Worm (Caenorhabditis elegans) whole organism, L1 larva: ENCODE data around the gene Y17G7B.23.

Experiments
- C16A3.4 ChIP-seq: fragments of 150-350 bp; optimal IDR thresholded peaks from 2 replicates; lab custom pipeline; 2014; ENCODE audit warnings: missing biosample characterization, missing genetic modification characterization
- Y116A8C.19 ChIP-seq: sonication (generic microtip); optimal IDR thresholded peaks from 2 replicates; lab custom pipeline; 2016; ENCODE audit warnings: missing compliant biosample characterization, missing genetic modification characterization, borderline replicate concordance
- aly-2 ChIP-seq: fragments of 150-350 bp; optimal IDR thresholded peaks from 2 replicates; lab custom pipeline; 2014; ENCODE audit warnings: missing biosample characterization, missing genetic modification characterization
- ama-1 ChIP-seq: fragments of 150-350 bp; optimal IDR thresholded peaks from 2 replicates; lab custom pipeline; 2014
- blmp-1 ChIP-seq: fragments of 150-350 bp; optimal IDR thresholded peaks from 2 replicates; lab custom pipeline; 2014; ENCODE audit warnings: missing biosample characterization, missing genetic modification characterization
- ceh-63 ChIP-seq: fragments of 200-800 bp; sonication (Bioruptor generic); optimal IDR thresholded peaks from 2 replicates; lab custom pipeline; 2018; ENCODE audit warnings: mild to moderate bottlenecking, missing genetic modification characterization, missing compliant biosample characterization
- ceh-8 ChIP-seq: fragments of 200-800 bp; sonication (Bioruptor generic); optimal IDR thresholded peaks from 2 replicates; lab custom pipeline; 2018; ENCODE audit warnings: mild to moderate bottlenecking, missing genetic modification characterization, moderate library complexity, missing compliant biosample characterization
- ceh-82 ChIP-seq, 3 experiments: fragments of 150-350 bp in 1 of 3; sonication (generic microtip) in 2 of 3; optimal IDR thresholded peaks; 2 replicates each; lab custom pipeline; 2014 to 2017; ENCODE audit warnings: missing biosample characterization in 3 of 3, missing genetic modification characterization in 3 of 3
- ceh-88 ChIP-seq: fragments of 200-800 bp; sonication (Bioruptor generic); IDR thresholded peaks from 2 replicates; pipeline ENCODE4 v1.3.6; 2022; ENCODE audit warnings: missing genetic modification characterization, missing compliant biosample characterization
- ceh-90 ChIP-seq: sonication (generic microtip); optimal IDR thresholded peaks from 2 replicates; lab custom pipeline; 2016; ENCODE audit warnings: missing genetic modification characterization, missing compliant biosample characterization
- ces-1 ChIP-seq: fragments of 150-350 bp; optimal IDR thresholded peaks from 2 replicates; lab custom pipeline; 2014; ENCODE audit warnings: missing biosample characterization, missing genetic modification reagents, missing genetic modification characterization
- efl-3 ChIP-seq: fragments of 200-800 bp; sonication (Bioruptor generic); optimal IDR thresholded peaks from 2 replicates; lab custom pipeline; 2018; ENCODE audit warnings: mild to moderate bottlenecking, missing genetic modification characterization, missing compliant biosample characterization
- egl-27 ChIP-seq, 2 experiments: fragments of 150-350 bp in 1 of 2; sonication (generic microtip); optimal IDR thresholded peaks; 3 replicates each; lab custom pipeline; 2017 to 2018; ENCODE audit warnings: missing biosample characterization in 2 of 2, missing genetic modification characterization in 2 of 2, missing genetic modification reagents in 2 of 2
- elt-2 ChIP-seq: sonication (generic microtip); optimal IDR thresholded peaks from 2 replicates; lab custom pipeline; 2016; ENCODE audit warnings: missing genetic modification characterization, mild to moderate bottlenecking, inconsistent platforms, missing compliant biosample characterization, missing genetic modification reagents
- elt-3 ChIP-seq, 6 experiments: fragments of 150-350 bp in 1 of 6; sonication (generic microtip); optimal IDR thresholded peaks; 2 replicates each; lab custom pipeline; 2017 to 2018; ENCODE audit warnings: missing biosample characterization in 6 of 6, missing genetic modification characterization in 6 of 6, inconsistent platforms in 1 of 6
- fkh-10 ChIP-seq: sonication (generic microtip); optimal IDR thresholded peaks from 2 replicates; lab custom pipeline; 2017; ENCODE audit warnings: missing biosample characterization, missing genetic modification reagents, missing genetic modification characterization
- fkh-8 ChIP-seq: sonication (generic microtip); optimal IDR thresholded peaks from 2 replicates; lab custom pipeline; 2016; ENCODE audit warnings: mild to moderate bottlenecking, missing genetic modification characterization, missing compliant biosample characterization
- fos-1 ChIP-seq: fragments of 150-350 bp; optimal IDR thresholded peaks from 2 replicates; lab custom pipeline; 2014; ENCODE audit warnings: missing biosample characterization, missing genetic modification characterization
- grh-1 ChIP-seq: fragments of 200-800 bp; sonication (Bioruptor generic); IDR thresholded peaks from 2 replicates; pipeline ENCODE4 v1.3.6; 2022; ENCODE audit warnings: missing genetic modification reagents, missing genetic modification characterization, missing compliant biosample characterization
- hpl-2 ChIP-seq: fragments of 150-350 bp; optimal IDR thresholded peaks from 2 replicates; lab custom pipeline; 2014; ENCODE audit warnings: missing biosample characterization, missing genetic modification reagents, missing genetic modification characterization
- isw-1 ChIP-seq: fragments of 200-800 bp; sonication (Bioruptor generic); IDR thresholded peaks from 2 replicates; pipeline ENCODE4 v1.3.6; 2022; ENCODE audit warnings: missing genetic modification characterization, missing compliant biosample characterization
- jun-1 ChIP-seq: fragments of 150-350 bp; optimal IDR thresholded peaks from 2 replicates; lab custom pipeline; 2014; ENCODE audit warnings: missing biosample characterization, missing genetic modification reagents, missing genetic modification characterization
- lin-13 ChIP-seq: fragments of 150-350 bp; optimal IDR thresholded peaks from 2 replicates; lab custom pipeline; 2014; ENCODE audit warnings: missing biosample characterization, missing genetic modification reagents, missing genetic modification characterization
- lin-14 ChIP-seq: fragments of 200-800 bp; sonication (Bioruptor generic); optimal IDR thresholded peaks from 2 replicates; lab custom pipeline; 2018; ENCODE audit warnings: mild to moderate bottlenecking, missing genetic modification characterization, moderate library complexity, missing compliant biosample characterization
- lin-35 ChIP-seq, 2 experiments: fragments of 150-350 bp; optimal IDR thresholded peaks; 2 replicates each; lab custom pipeline; 2014; ENCODE audit warnings: missing biosample characterization in 2 of 2, missing genetic modification characterization in 2 of 2, missing genetic modification reagents in 2 of 2
- lin-39 ChIP-seq: fragments of 150-350 bp; optimal IDR thresholded peaks from 2 replicates; lab custom pipeline; 2014; ENCODE audit warnings: missing biosample characterization, missing genetic modification reagents, missing genetic modification characterization
- lir-3 ChIP-seq: sonication (generic microtip); optimal IDR thresholded peaks from 2 replicates; lab custom pipeline; 2016; ENCODE audit warnings: mild to moderate bottlenecking, missing genetic modification characterization, moderate library complexity, missing compliant biosample characterization; ENCODE audit not compliant: poor library complexity
- lsy-2 ChIP-seq, 2 experiments: fragments of 150-350 bp; optimal IDR thresholded peaks; 2 replicates each; lab custom pipeline; 2014; ENCODE audit warnings: missing biosample characterization in 2 of 2, missing genetic modification characterization in 2 of 2
- mab-9 ChIP-seq: fragments of 200-800 bp; sonication (Bioruptor generic); IDR thresholded peaks from 2 replicates; pipeline ENCODE4 v1.3.6; 2022; ENCODE audit warnings: missing genetic modification reagents, missing genetic modification characterization, missing compliant biosample characterization
- mdl-1 ChIP-seq, 2 experiments: fragments of 150-350 bp; optimal IDR thresholded peaks; 2 replicates each; lab custom pipeline; 2014 to 2017; ENCODE audit warnings: missing biosample characterization in 2 of 2, missing genetic modification characterization in 2 of 2, inconsistent platforms in 1 of 2
- mef-2 ChIP-seq: fragments of 150-350 bp; optimal IDR thresholded peaks from 2 replicates; lab custom pipeline; 2014; ENCODE audit warnings: missing biosample characterization, missing genetic modification characterization
- mep-1 ChIP-seq: fragments of 150-350 bp; optimal IDR thresholded peaks from 2 replicates; lab custom pipeline; 2014; ENCODE audit warnings: missing biosample characterization, missing genetic modification characterization
- nhr-237 ChIP-seq: fragments of 150-350 bp; optimal IDR thresholded peaks from 2 replicates; lab custom pipeline; 2014; ENCODE audit warnings: missing biosample characterization, missing genetic modification characterization
- nhr-47 ChIP-seq: sonication (generic microtip); optimal IDR thresholded peaks from 2 replicates; lab custom pipeline; 2016; ENCODE audit warnings: mild to moderate bottlenecking, missing genetic modification characterization, moderate library complexity, missing compliant biosample characterization
- nhr-71 ChIP-seq: sonication (generic microtip); optimal IDR thresholded peaks from 2 replicates; lab custom pipeline; 2016; ENCODE audit warnings: mild to moderate bottlenecking, missing genetic modification characterization, moderate library complexity, missing compliant biosample characterization
- nhr-76 ChIP-seq: sonication (generic microtip); optimal IDR thresholded peaks from 2 replicates; lab custom pipeline; 2017; ENCODE audit warnings: missing biosample characterization, missing genetic modification characterization
- nhr-77 ChIP-seq: fragments of 150-350 bp; optimal IDR thresholded peaks from 2 replicates; lab custom pipeline; 2014; ENCODE audit warnings: missing biosample characterization, missing genetic modification characterization
- rnt-1 ChIP-seq: sonication (generic microtip); optimal IDR thresholded peaks from 2 replicates; lab custom pipeline; 2016; ENCODE audit warnings: mild to moderate bottlenecking, missing genetic modification characterization, moderate library complexity, missing compliant biosample characterization
- skn-1 ChIP-seq: fragments of 150-350 bp; optimal IDR thresholded peaks from 2 replicates; lab custom pipeline; 2014; ENCODE audit warnings: missing biosample characterization, missing genetic modification characterization
- sox-4 ChIP-seq: sonication (generic microtip); optimal IDR thresholded peaks from 2 replicates; lab custom pipeline; 2016; ENCODE audit warnings: missing genetic modification characterization, missing compliant biosample characterization
- swsn-7 ChIP-seq: sonication (generic microtip); optimal IDR thresholded peaks from 2 replicates; lab custom pipeline; 2016; ENCODE audit warnings: missing genetic modification characterization, missing compliant biosample characterization
- tbx-2 ChIP-seq: sonication (generic microtip); optimal IDR thresholded peaks from 2 replicates; lab custom pipeline; 2016; ENCODE audit warnings: missing genetic modification characterization, missing compliant biosample characterization
- unc-130 ChIP-seq: fragments of 150-350 bp; optimal IDR thresholded peaks from 2 replicates; lab custom pipeline; 2017; ENCODE audit warnings: missing biosample characterization, missing genetic modification characterization, inconsistent platforms
- unc-86 ChIP-seq: sonication (generic microtip); optimal IDR thresholded peaks from 2 replicates; lab custom pipeline; 2016; ENCODE audit warnings: missing genetic modification characterization, missing compliant biosample characterization
- unc-98 ChIP-seq: fragments of 200-800 bp; sonication (Bioruptor generic); IDR thresholded peaks from 2 replicates; pipeline ENCODE4 v1.3.6; 2022; ENCODE audit warnings: missing genetic modification characterization, missing compliant biosample characterization
- vab-15 ChIP-seq: sonication (generic microtip); optimal IDR thresholded peaks from 2 replicates; lab custom pipeline; 2017; ENCODE audit warnings: missing genotype, mild to moderate bottlenecking, missing genetic modification characterization, missing compliant biosample characterization
- xbp-1 ChIP-seq: sonication (generic microtip); optimal IDR thresholded peaks from 2 replicates; lab custom pipeline; 2016; ENCODE audit warnings: missing genetic modification characterization, missing compliant biosample characterization
- ztf-11 ChIP-seq, 2 experiments: sonication (generic microtip); optimal IDR thresholded peaks; 2 replicates each; lab custom pipeline; 2016 to 2017; ENCODE audit warnings: missing genetic modification characterization in 2 of 2, missing biosample characterization in 1 of 2, missing compliant biosample characterization in 1 of 2
- ztf-4 ChIP-seq: fragments of 150-350 bp; optimal IDR thresholded peaks from 2 replicates; lab custom pipeline; 2014; ENCODE audit warnings: missing biosample characterization, missing genetic modification characterization

The Y17G7B.23 gene

DNA sequence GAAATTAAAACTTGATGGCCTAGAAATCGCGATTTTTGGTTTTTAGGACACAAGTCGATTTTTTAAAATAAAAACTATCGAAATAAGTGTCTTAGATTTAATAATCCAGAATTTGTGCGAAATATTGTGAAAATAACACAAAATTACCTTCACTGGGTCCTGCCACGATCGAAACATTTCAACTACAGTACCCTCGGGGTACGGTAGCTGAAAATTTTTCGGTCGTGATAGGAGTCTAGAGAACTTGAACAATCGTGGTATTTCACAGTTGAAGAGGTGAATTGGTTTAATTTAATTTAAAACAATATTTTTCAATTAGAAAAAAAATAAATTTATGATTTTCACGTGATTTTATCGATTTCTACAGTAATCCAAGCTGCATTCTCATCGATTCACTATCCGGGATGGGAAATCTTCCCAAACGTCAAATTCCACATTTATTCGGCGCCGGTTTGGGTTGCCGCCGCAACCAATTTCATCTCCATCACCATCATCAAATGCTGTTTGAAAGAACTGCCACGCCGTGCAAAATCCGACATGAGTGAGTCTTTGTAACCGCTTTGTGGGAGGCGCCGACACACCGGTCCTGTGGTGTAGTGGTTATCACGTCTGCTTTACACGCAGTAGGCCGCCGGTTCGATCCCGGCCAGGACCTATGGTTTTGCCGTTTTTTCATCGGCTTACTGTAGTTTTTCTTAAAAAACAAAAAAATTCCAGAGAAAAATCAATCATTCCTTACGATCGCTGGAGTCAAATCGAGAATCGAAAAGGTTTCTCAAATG lies 40.0 kb upstream of the Y17G7B.23 start (continued):
- TF ChIP-seq ceh-88 (GFP tag; lab: Robert Waterston, UW) = no peak
- peak; percentile 22; the same call in 1 of the 2 replicates for TF ChIP-seq isw-1 (GFP tag; lab: Robert Waterston, UW)
- peak; percentile 52 for TF ChIP-seq lin-14
- peak; percentile 20 for TF ChIP-seq blmp-1 (tag; lab: Kevin White, UChicago)
- no peak for TF ChIP-seq nhr-237 (tag; lab: Kevin White, UChicago)
- no peak for TF ChIP-seq ceh-8 (GFP tag; lab: Kevin White, UChicago)
- peak; percentile 36 for TF ChIP-seq lir-3 (tag; lab: Kevin White, UChicago)
- TF ChIP-seq nhr-47 (tag; lab: Kevin White, UChicago) = peak; percentile 75
- peak; percentile 53 for TF ChIP-seq fos-1 (tag; lab: Kevin White, UChicago)
- no peak for TF ChIP-seq elt-2 (tag; lab: Kevin White, UChicago)
- TF ChIP-seq ceh-82 (tag; optimal IDR thresholded peaks at IDR 0.05; lab: Kevin White, UChicago) = peak in 2 of 3 experiments; percentile 35 to 73
- peak; percentile 52 for TF ChIP-seq mep-1 (tag; lab: Kevin White, UChicago)
- peak; percentile 58 to 76 for TF ChIP-seq lin-35 (GFP tag; optimal IDR thresholded peaks at IDR 0.05; lab: Kevin White, UChicago)
- no peak for TF ChIP-seq unc-98 (GFP tag; lab: Robert Waterston, UW)
- peak in 1 of 2 experiments; percentile 31 for TF ChIP-seq ztf-11 (tag; optimal IDR thresholded peaks at IDR 0.05; lab: Kevin White, UChicago)
- TF ChIP-seq nhr-77 (tag; lab: Kevin White, UChicago) = peak; percentile 59
- TF ChIP-seq lin-39 (tag; lab: Kevin White, UChicago) = no peak
- TF ChIP-seq xbp-1 (tag; lab: Kevin White, UChicago) = peak; percentile 51
- TF ChIP-seq aly-2 (tag; lab: Kevin White, UChicago) = peak; percentile 28
- TF ChIP-seq mdl-1 (tag; optimal IDR thresholded peaks at IDR 0.05; lab: Kevin White, UChicago) = peak in 1 of 2 experiments; percentile 57
- peak; percentile 65 for TF ChIP-seq swsn-7 (tag; lab: Kevin White, UChicago)
- no peak for TF ChIP-seq nhr-76
- peak; percentile 73 for TF ChIP-seq fkh-8 (tag; lab: Kevin White, UChicago)
- TF ChIP-seq ztf-4 (tag; lab: Kevin White, UChicago) = no peak
- TF ChIP-seq vab-15 = peak; percentile 8
- TF ChIP-seq unc-86 (tag; lab: Kevin White, UChicago) = peak; percentile 47
- TF ChIP-seq unc-130 (tag; lab: Kevin White, UChicago) = peak; percentile 66
- TF ChIP-seq lsy-2 (tag; optimal IDR thresholded peaks at IDR 0.05; lab: Kevin White, UChicago) = peak; percentile 32 to 77
- TF ChIP-seq tbx-2 (tag; lab: Kevin White, UChicago) = peak; percentile 57
- no peak for TF ChIP-seq egl-27 (tag; optimal IDR thresholded peaks at IDR 0.05; lab: Kevin White, UChicago)
- no peak for TF ChIP-seq mab-9 (GFP tag; lab: Robert Waterston, UW)
- TF ChIP-seq jun-1 = peak; percentile 49
- TF ChIP-seq grh-1 = no peak
- TF ChIP-seq Y116A8C.19 (tag; lab: Kevin White, UChicago) = no peak
- peak; percentile 71 for TF ChIP-seq nhr-71
- TF ChIP-seq C16A3.4 = peak; percentile 61

DNA sequence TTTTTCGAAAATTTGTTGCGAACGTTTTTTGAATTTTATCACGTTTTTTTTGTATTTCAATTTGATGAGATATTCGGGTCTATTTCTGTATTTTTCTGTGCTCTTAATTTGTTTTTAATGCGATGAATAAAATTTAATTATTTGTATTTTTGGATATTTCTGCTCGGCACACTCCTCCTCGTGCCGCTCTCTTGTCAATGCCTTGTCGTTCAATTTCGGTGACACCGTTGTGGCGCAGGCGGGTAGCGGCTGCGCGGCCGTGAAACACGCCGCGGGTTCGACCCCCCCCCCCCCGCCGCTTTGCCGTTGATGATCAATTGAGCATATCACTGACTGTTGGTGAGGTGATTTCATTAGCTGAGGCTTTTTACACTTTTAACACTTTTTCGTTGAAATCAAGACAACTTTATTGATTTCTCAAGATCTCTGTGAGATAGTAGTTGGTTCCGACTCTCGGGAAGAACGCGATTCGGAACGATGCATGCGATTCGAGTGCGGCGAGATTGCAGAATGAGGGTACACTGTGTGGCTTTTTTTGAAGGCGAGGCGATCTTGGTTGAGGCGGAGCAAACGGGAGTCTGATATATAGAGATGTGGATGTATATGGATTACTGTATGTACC lies 38.3 kb upstream of the Y17G7B.23 start:
- peak; percentile 14 for TF ChIP-seq mef-2 (tag; lab: Kevin White, UChicago)
- TF ChIP-seq ceh-63 (GFP tag; lab: Kevin White, UChicago) = no peak
- TF ChIP-seq mab-9 (GFP tag; lab: Robert Waterston, UW) = peak; percentile 39; the same call in 1 of the 2 replicates
- peak; percentile 77 for TF ChIP-seq nhr-71
- TF ChIP-seq elt-3 (tag; optimal IDR thresholded peaks at IDR 0.05; lab: Kevin White, UChicago) = peak in 2 of 6 experiments; percentile 5 to 21
- TF ChIP-seq fkh-10 (GFP tag; lab: Kevin White, UChicago) = peak; percentile 25
- no peak for TF ChIP-seq efl-3 (GFP tag; lab: Kevin White, UChicago)
- TF ChIP-seq hpl-2 (GFP tag; lab: Kevin White, UChicago) = no peak
- no peak for TF ChIP-seq ama-1 (lab: Kevin White, UChicago)
- TF ChIP-seq sox-4 = peak; percentile 27
- peak; percentile 69 for TF ChIP-seq swsn-7 (tag; lab: Kevin White, UChicago)
- TF ChIP-seq lsy-2 (tag; optimal IDR thresholded peaks at IDR 0.05; lab: Kevin White, UChicago) = peak; percentile 53 to 59
- TF ChIP-seq ceh-90 (tag; lab: Kevin White, UChicago) = peak; percentile 10
- TF ChIP-seq lin-13 = no peak
- no peak for TF ChIP-seq ces-1
- TF ChIP-seq elt-2 (tag; lab: Kevin White, UChicago) = peak; percentile 5
- TF ChIP-seq ztf-4 (tag; lab: Kevin White, UChicago) = no peak
- TF ChIP-seq egl-27 (tag; optimal IDR thresholded peaks at IDR 0.05; lab: Kevin White, UChicago) = no peak
- TF ChIP-seq skn-1 (tag; lab: Kevin White, UChicago) = peak; percentile 56
- peak; percentile 82 for TF ChIP-seq rnt-1
